Fruit fly (Drosophila melanogaster) whole organism, embryonic: Measurements from ENCODE around the gene Myo28B1.

Source experiments
- Asciz ChIP-seq: fragments of 200-800 bp; sonication (Bioruptor generic); optimal IDR thresholded peaks from 2 replicates; lab custom pipeline; 2017; ENCODE audit warnings: missing biosample characterization, mild to moderate bottlenecking, missing genetic modification characterization, missing genetic modification reagents
- CG11398 ChIP-seq: fragments of 200-800 bp; sonication (Bioruptor generic); optimal IDR thresholded peaks from 2 replicates; lab custom pipeline; 2016; ENCODE audit warnings: missing biosample characterization, missing genetic modification characterization
- CG11504 ChIP-seq: fragments of 200-800 bp; sonication (Bioruptor generic); optimal IDR thresholded peaks from 3 replicates; lab custom pipeline; 2019; ENCODE audit warnings: missing biosample characterization, mild to moderate bottlenecking, missing genetic modification characterization, moderate library complexity
- CG12659 ChIP-seq: fragments of 200-800 bp; sonication (Bioruptor generic); optimal IDR thresholded peaks from 3 replicates; lab custom pipeline; 2017; ENCODE audit warnings: mild to moderate bottlenecking, missing biosample characterization, missing genetic modification reagents, missing genetic modification characterization
- CG15269 ChIP-seq: fragments of 200-800 bp; sonication (Bioruptor generic); optimal IDR thresholded peaks from 2 replicates; lab custom pipeline; 2018; ENCODE audit warnings: missing biosample characterization, mild to moderate bottlenecking, missing genetic modification characterization, moderate library complexity
- CG1603 ChIP-seq: fragments of 200-800 bp; sonication (Bioruptor generic); optimal IDR thresholded peaks from 2 replicates; lab custom pipeline; 2019; ENCODE audit warnings: missing biosample characterization, mild to moderate bottlenecking, missing genetic modification characterization, moderate library complexity
- CG1647 ChIP-seq: fragments of 200-800 bp; sonication (Bioruptor generic); optimal IDR thresholded peaks from 3 replicates; lab custom pipeline; 2016; ENCODE audit warnings: missing biosample characterization, missing genetic modification characterization
- CG17612 ChIP-seq: fragments of 200-800 bp; sonication (Bioruptor generic); IDR thresholded peaks from 2 replicates; pipeline ENCODE4 v1.3.6; 2022; ENCODE audit warnings: missing biosample characterization, missing genetic modification characterization
- CG1792 ChIP-seq: fragments of 200-800 bp; sonication (Bioruptor generic); optimal IDR thresholded peaks from 2 replicates; lab custom pipeline; 2016; ENCODE audit warnings: missing biosample characterization, missing genetic modification characterization
- CG18764 ChIP-seq: fragments of 200-800 bp; sonication (Bioruptor generic); optimal IDR thresholded peaks from 3 replicates; lab custom pipeline; 2016; ENCODE audit warnings: missing biosample characterization, missing genetic modification characterization
- CG2202 ChIP-seq: fragments of 200-800 bp; sonication (Bioruptor generic); optimal IDR thresholded peaks from 2 replicates; lab custom pipeline; 2018; ENCODE audit warnings: missing biosample characterization, mild to moderate bottlenecking, missing genetic modification characterization
- CG4730 ChIP-seq: fragments of 200-800 bp; sonication (Bioruptor generic); IDR thresholded peaks from 2 replicates; pipeline ENCODE4 v1.3.6; 2022; ENCODE audit warnings: missing biosample characterization, missing genetic modification characterization
- CG6689 ChIP-seq: fragments of 200-800 bp; sonication (Bioruptor generic); IDR thresholded peaks from 2 replicates; pipeline ENCODE4 v1.3.6; 2022; ENCODE audit warnings: missing biosample characterization, missing genetic modification characterization
- CG6791 ChIP-seq: fragments of 200-800 bp; sonication (Bioruptor generic); IDR thresholded peaks from 3 replicates; pipeline ENCODE4 v1.3.6; 2022; ENCODE audit warnings: missing biosample characterization, missing genetic modification characterization; ENCODE audit not compliant: partially characterized antibody
- CG7839 ChIP-seq: fragments of 200-800 bp; sonication (Bioruptor generic); optimal IDR thresholded peaks from 3 replicates; lab custom pipeline; 2018; ENCODE audit warnings: missing biosample characterization, mild to moderate bottlenecking, missing genetic modification characterization, moderate library complexity
- CG9215 ChIP-seq: fragments of 200-800 bp; sonication (Bioruptor generic); IDR thresholded peaks from 2 replicates; pipeline ENCODE4 v1.3.6; 2022; ENCODE audit warnings: missing biosample characterization, missing genetic modification characterization
- CG9437 ChIP-seq: fragments of 200-800 bp; sonication (Bioruptor generic); optimal IDR thresholded peaks from 2 replicates; lab custom pipeline; 2018; ENCODE audit warnings: missing biosample characterization, mild to moderate bottlenecking, missing genetic modification characterization
- CG9876 ChIP-seq: fragments of 200-800 bp; sonication (Bioruptor generic); optimal IDR thresholded peaks from 2 replicates; lab custom pipeline; 2016; ENCODE audit warnings: missing biosample characterization, missing genetic modification characterization
- CoRest ChIP-seq: fragments of 200-800 bp; sonication (Bioruptor generic); optimal IDR thresholded peaks from 3 replicates; lab custom pipeline; 2018; ENCODE audit warnings: missing biosample characterization, mild to moderate bottlenecking, missing genetic modification characterization, moderate library complexity
- Dref ChIP-seq: fragments of 200-800 bp; sonication (Bioruptor generic); IDR thresholded peaks from 2 replicates; pipeline ENCODE4 v1.3.6; 2022; ENCODE audit warnings: missing biosample characterization, missing genetic modification characterization
- Drgx ChIP-seq: fragments of 200-800 bp; sonication (Bioruptor generic); IDR thresholded peaks from 2 replicates; pipeline ENCODE4 v1.3.6; 2022; ENCODE audit warnings: missing biosample characterization, missing genetic modification characterization
- Fer3 ChIP-seq: fragments of 200-800 bp; sonication (Bioruptor generic); optimal IDR thresholded peaks from 2 replicates; lab custom pipeline; 2018; ENCODE audit warnings: missing biosample characterization, mild to moderate bottlenecking, missing genetic modification characterization, moderate library complexity
- HHEX ChIP-seq: fragments of 200-800 bp; sonication (Bioruptor generic); optimal IDR thresholded peaks from 3 replicates; lab custom pipeline; 2017; ENCODE audit warnings: missing biosample characterization, mild to moderate bottlenecking, missing genetic modification characterization, missing genetic modification reagents
- HLH4C ChIP-seq: fragments of 200-800 bp; sonication (Bioruptor generic); IDR thresholded peaks from 3 replicates; pipeline ENCODE4 v1.3.6; 2022; ENCODE audit warnings: missing biosample characterization, missing genetic modification characterization; ENCODE audit not compliant: partially characterized antibody
- Hand ChIP-seq: fragments of 200-800 bp; sonication (Bioruptor generic); optimal IDR thresholded peaks from 2 replicates; lab custom pipeline; 2017; ENCODE audit warnings: mild to moderate bottlenecking, missing biosample characterization, missing genetic modification reagents, missing genetic modification characterization
- Hsf ChIP-seq: fragments of 200-800 bp; sonication (Bioruptor generic); optimal IDR thresholded peaks from 3 replicates; lab custom pipeline; 2016; ENCODE audit warnings: missing biosample characterization, missing genetic modification characterization
- Max ChIP-seq: fragments of 200-800 bp; sonication (Bioruptor generic); optimal IDR thresholded peaks from 2 replicates; lab custom pipeline; 2016; ENCODE audit warnings: missing biosample characterization, mild to moderate bottlenecking, missing genetic modification characterization
- Sin3A ChIP-seq: fragments of >200 bp; optimal IDR thresholded peaks from 2 replicates; lab custom pipeline; 2018
- Sry-β ChIP-seq: fragments of 200-800 bp; sonication (Bioruptor generic); optimal IDR thresholded peaks from 2 replicates; lab custom pipeline; 2018; ENCODE audit warnings: missing biosample characterization, mild to moderate bottlenecking, missing genetic modification characterization, moderate library complexity
- Tbp ChIP-seq: fragments of >200 bp; optimal IDR thresholded peaks from 2 replicates; lab custom pipeline; 2018; ENCODE audit warnings: missing biosample characterization, missing genetic modification characterization
- ap ChIP-seq: fragments of 200-800 bp; sonication (Bioruptor generic); IDR thresholded peaks from 2 replicates; pipeline ENCODE4 v1.3.6; 2022; ENCODE audit warnings: missing biosample characterization, missing genetic modification characterization
- ase ChIP-seq: fragments of 200-800 bp; sonication (Bioruptor generic); IDR thresholded peaks from 3 replicates; pipeline ENCODE4 v1.3.6; 2022; ENCODE audit warnings: missing biosample characterization, missing genetic modification characterization
- corto ChIP-seq: fragments of 200-800 bp; sonication (Bioruptor generic); optimal IDR thresholded peaks from 2 replicates; lab custom pipeline; 2016; ENCODE audit warnings: missing biosample characterization, mild to moderate bottlenecking, missing genetic modification characterization, moderate library complexity
- dimm ChIP-seq: fragments of 200-800 bp; sonication (Bioruptor generic); IDR thresholded peaks from 2 replicates; pipeline ENCODE4 v1.3.6; 2022; ENCODE audit warnings: missing biosample characterization, missing genetic modification characterization
- emc ChIP-seq: fragments of 200-800 bp; sonication (Bioruptor generic); optimal IDR thresholded peaks from 2 replicates; lab custom pipeline; 2016; ENCODE audit warnings: missing biosample characterization, missing genetic modification characterization
- gcm ChIP-seq: fragments of 200-800 bp; sonication (Bioruptor generic); optimal IDR thresholded peaks from 2 replicates; lab custom pipeline; 2019; ENCODE audit warnings: missing biosample characterization, mild to moderate bottlenecking, missing genetic modification characterization, moderate library complexity
- gfzf ChIP-seq: fragments of 200-800 bp; sonication (Bioruptor generic); optimal IDR thresholded peaks from 2 replicates; lab custom pipeline; 2016; ENCODE audit warnings: missing biosample characterization, mild to moderate bottlenecking, missing genetic modification characterization, moderate library complexity
- hb ChIP-seq: fragments of 200-800 bp; sonication (Bioruptor generic); IDR thresholded peaks from 3 replicates; pipeline ENCODE4 v1.3.6; 2022; ENCODE audit warnings: missing biosample characterization, missing genetic modification characterization; ENCODE audit not compliant: partially characterized antibody
- her ChIP-seq: fragments of 200-800 bp; sonication (Bioruptor generic); optimal IDR thresholded peaks from 2 replicates; lab custom pipeline; 2016; ENCODE audit warnings: missing biosample characterization, missing genetic modification characterization
- jing ChIP-seq: fragments of 200-800 bp; sonication (Bioruptor generic); optimal IDR thresholded peaks from 2 replicates; lab custom pipeline; 2018; ENCODE audit warnings: missing biosample characterization, mild to moderate bottlenecking, missing genetic modification characterization
- lbe ChIP-seq: fragments of 200-800 bp; sonication (Bioruptor generic); optimal IDR thresholded peaks from 2 replicates; lab custom pipeline; 2016; ENCODE audit warnings: missing biosample characterization, mild to moderate bottlenecking, missing genetic modification characterization
- onecut ChIP-seq: fragments of 200-800 bp; sonication (Bioruptor generic); IDR thresholded peaks from 2 replicates; pipeline ENCODE4 v1.3.6; 2022; ENCODE audit warnings: missing biosample characterization, missing genetic modification characterization
- repo ChIP-seq: fragments of 200-800 bp; sonication (Bioruptor generic); optimal IDR thresholded peaks from 2 replicates; lab custom pipeline; 2016; ENCODE audit warnings: missing biosample characterization, missing genetic modification characterization
- row ChIP-seq: fragments of 200-800 bp; sonication (Bioruptor generic); IDR thresholded peaks from 3 replicates; pipeline ENCODE4 v1.3.6; 2022; ENCODE audit warnings: missing biosample characterization, missing genetic modification characterization
- shn ChIP-seq: fragments of 200-800 bp; sonication (Bioruptor generic); optimal IDR thresholded peaks from 3 replicates; lab custom pipeline; 2016; ENCODE audit warnings: missing biosample characterization, missing genetic modification characterization
- stc ChIP-seq: fragments of 200-800 bp; sonication (Bioruptor generic); IDR thresholded peaks from 2 replicates; pipeline ENCODE4 v1.3.6; 2022; ENCODE audit warnings: missing biosample characterization, missing genetic modification characterization
- trem ChIP-seq: fragments of 200-800 bp; optimal IDR thresholded peaks from 3 replicates; lab custom pipeline; 2019; ENCODE audit warnings: missing biosample characterization, mild to moderate bottlenecking, missing genetic modification characterization, moderate library complexity
- trh ChIP-seq: fragments of 200-800 bp; sonication (Bioruptor generic); optimal IDR thresholded peaks from 2 replicates; lab custom pipeline; 2016; ENCODE audit warnings: missing biosample characterization, missing genetic modification characterization
- unpg ChIP-seq: fragments of 200-800 bp; sonication (Bioruptor generic); optimal IDR thresholded peaks from 3 replicates; lab custom pipeline; 2018; ENCODE audit warnings: missing biosample characterization, mild to moderate bottlenecking, missing genetic modification characterization, moderate library complexity
- vnd ChIP-seq: fragments of 200-800 bp; sonication (Bioruptor generic); IDR thresholded peaks from 3 replicates; pipeline ENCODE4 v1.3.6; 2022; ENCODE audit warnings: missing biosample characterization, missing genetic modification characterization; ENCODE audit not compliant: partially characterized antibody
- zen2 ChIP-seq: fragments of 200-800 bp; sonication (Bioruptor generic); IDR thresholded peaks from 3 replicates; pipeline ENCODE4 v1.3.6; 2022; ENCODE audit warnings: missing biosample characterization, missing genetic modification characterization; ENCODE audit not compliant: partially characterized antibody

The Myo28B1 gene

DNA sequence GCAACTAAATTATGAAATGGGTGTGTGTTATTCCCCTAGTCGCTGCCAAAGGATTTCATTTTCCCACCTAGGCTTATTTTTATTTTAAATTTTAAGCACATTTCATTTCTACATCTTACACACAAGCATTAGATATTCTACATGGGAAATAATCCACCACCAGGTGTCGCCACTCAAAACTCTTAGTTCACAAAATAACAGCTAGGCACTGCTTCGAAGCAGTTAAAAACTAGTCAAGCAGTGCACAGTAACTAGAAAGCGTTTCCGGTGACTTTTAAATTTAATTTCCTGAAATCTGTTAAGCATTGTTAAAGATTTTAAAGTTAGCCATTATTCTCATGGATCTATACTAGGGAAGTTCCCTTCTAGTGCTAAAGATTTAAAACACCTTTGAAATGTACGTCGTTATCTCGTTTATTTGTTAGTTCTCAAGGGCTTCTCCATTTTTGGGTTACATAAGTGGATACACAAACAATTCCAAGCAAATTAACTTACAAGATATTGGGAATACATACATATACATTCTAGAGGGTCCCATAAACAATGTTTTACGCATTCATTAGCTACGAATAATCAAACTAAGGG lies 24.1 kb upstream of the Myo28B1 start (continued):
- TF ChIP-seq Sry-β (GFP tag; lab: Kevin White, UChicago) (no peak), CG9437 (GFP tag; lab: Kevin White, UChicago) (peak; percentile 69), CG18764 (no peak), onecut (GFP tag; lab: Robert Waterston, UW) (peak; percentile 75), CG12659 (peak; percentile 42), jing (no peak), corto (GFP tag; lab: Kevin White, UChicago) (no peak), CG1603 (tag; lab: Kevin White, UChicago) (peak; percentile 92), CG9215 (GFP tag; lab: Robert Waterston, UW) (peak; percentile 39; the same call in 1 of the 2 replicates), Dref (peak; percentile 41), stc (GFP tag; lab: Robert Waterston, UW) (peak; percentile 51; the same call in 1 of the 2 replicates), CG17612 (GFP tag; lab: Robert Waterston, UW) (no peak), trh (GFP tag; lab: Kevin White, UChicago) (no peak), CG7839 (no peak), dimm (GFP tag; lab: Robert Waterston, UW) (peak; percentile 68), repo (GFP tag; lab: Kevin White, UChicago) (no peak), Drgx (GFP tag; lab: Robert Waterston, UW) (no peak), vnd (GFP tag; lab: Robert Waterston, UW) (no peak), ap (GFP tag; lab: Robert Waterston, UW) (peak; percentile 84), HLH4C (GFP tag; lab: Robert Waterston, UW) (no peak), HHEX (GFP tag; lab: Kevin White, UChicago) (peak; percentile 12), row (GFP tag; lab: Robert Waterston, UW) (peak; percentile 55; the same call in 2 of the 3 replicates), CG9876 (GFP tag; lab: Kevin White, UChicago) (peak; percentile 98), CG6689 (GFP tag; lab: Robert Waterston, UW) (peak; percentile 58), hb (GFP tag; lab: Robert Waterston, UW) (no peak), CG11504 (tag; lab: Kevin White, UChicago) (peak; percentile 72), zen2 (GFP tag; lab: Robert Waterston, UW) (no peak), CG2202 (tag; lab: Kevin White, UChicago) (peak; percentile 59), CG11398 (peak; percentile 81), Tbp (no peak), CG6791 (no peak), gfzf (no peak), Hsf (GFP tag; lab: Kevin White, UChicago) (peak; percentile 0), CG1792 (GFP tag; lab: Kevin White, UChicago) (no peak), CoRest (peak; percentile 52), Sin3A (lab: Kevin White, UChicago) (no peak), Max (GFP tag; lab: Kevin White, UChicago) (no peak), CG15269 (tag; lab: Kevin White, UChicago) (peak; percentile 71), CG4730 (GFP tag; lab: Robert Waterston, UW) (peak; percentile 75), trem (tag; lab: Kevin White, UChicago) (no peak), her (no peak), shn (GFP tag; lab: Kevin White, UChicago) (peak; percentile 95), unpg (GFP tag; lab: Kevin White, UChicago) (no peak), Asciz (GFP tag; lab: Kevin White, UChicago) (no peak), lbe (GFP tag; lab: Kevin White, UChicago) (no peak), Hand (no peak), gcm (GFP tag; lab: Kevin White, UChicago) (peak; percentile 45), emc (GFP tag; lab: Kevin White, UChicago) (no peak), ase (GFP tag; lab: Robert Waterston, UW) (peak; percentile 85), Fer3 (tag; lab: Kevin White, UChicago) (no peak), CG1647 (GFP tag; lab: Kevin White, UChicago) (no peak)
